Worm (Caenorhabditis elegans): ENCODE measurements around the gene C17C3.11.
"Not testable (repeated sequence)": the region's sequence is repeated elsewhere in the genome, so short reads cannot be mapped to it uniquely, and the experiment has no call there.

DNA sequence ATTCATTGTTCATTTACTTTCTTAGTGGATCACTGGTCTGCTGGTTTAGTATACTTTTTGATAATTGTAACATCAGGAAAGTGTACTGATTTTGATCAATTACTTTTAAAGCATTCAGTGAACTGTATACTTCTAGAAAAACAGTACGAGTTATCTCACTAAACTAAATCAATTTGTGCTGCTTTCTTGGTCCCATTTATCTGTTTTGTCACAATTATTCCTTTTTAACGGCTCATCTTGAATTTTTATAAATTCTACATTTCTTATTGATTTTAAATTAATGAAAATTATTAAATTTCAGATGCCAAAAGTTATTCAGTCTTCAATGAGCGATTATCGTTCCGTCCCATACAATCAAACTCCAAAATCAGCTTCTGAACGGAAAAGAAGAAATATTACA is 2.7 kb upstream of the C17C3.11 start, which contains the start of gene hlh-25:
- not testable (repeated sequence) for TF ChIP-seq elt-3, skn-1 (tag; optimal IDR thresholded peaks at IDR 0.05)
